Fruit fly (Drosophila melanogaster) whole organism, embryonic: Measurements from ENCODE around the gene Gr93d.

Experiments used
- ATbp ChIP-seq: fragments of 200-800 bp; sonication (Bioruptor generic); optimal IDR thresholded peaks from 2 replicates; lab custom pipeline; 2017; ENCODE audit warnings: missing biosample characterization, mild to moderate bottlenecking, missing genetic modification characterization, missing genetic modification reagents
- Antp ChIP-seq: fragments of 200-800 bp; sonication (Bioruptor generic); optimal IDR thresholded peaks from 3 replicates; lab custom pipeline; 2016; ENCODE audit warnings: missing biosample characterization, missing genetic modification characterization
- CG10267 ChIP-seq: fragments of 200-800 bp; sonication (Bioruptor generic); optimal IDR thresholded peaks from 2 replicates; lab custom pipeline; 2018; ENCODE audit warnings: missing biosample characterization, mild to moderate bottlenecking, missing genetic modification characterization, moderate library complexity
- CG10431 ChIP-seq: fragments of 200-800 bp; sonication (Bioruptor generic); optimal IDR thresholded peaks from 3 replicates; lab custom pipeline; 2018; ENCODE audit warnings: missing biosample characterization, mild to moderate bottlenecking, missing genetic modification characterization
- CG11504 ChIP-seq: fragments of 200-800 bp; sonication (Bioruptor generic); optimal IDR thresholded peaks from 3 replicates; lab custom pipeline; 2019; ENCODE audit warnings: missing biosample characterization, mild to moderate bottlenecking, missing genetic modification characterization, moderate library complexity
- CG11560 ChIP-seq: fragments of 200-800 bp; sonication (Bioruptor generic); IDR thresholded peaks from 3 replicates; pipeline ENCODE4 v1.3.6; 2022; ENCODE audit warnings: missing biosample characterization, missing genetic modification characterization
- CG12104 ChIP-seq: fragments of 200-800 bp; sonication (Bioruptor generic); optimal IDR thresholded peaks from 3 replicates; lab custom pipeline; 2016; ENCODE audit warnings: missing biosample characterization, missing genetic modification characterization
- CG12391 ChIP-seq: fragments of 200-800 bp; sonication (Bioruptor generic); optimal IDR thresholded peaks from 3 replicates; lab custom pipeline; 2018; ENCODE audit warnings: missing biosample characterization, mild to moderate bottlenecking, missing genetic modification characterization, moderate library complexity
- CG13894 ChIP-seq: fragments of 200-800 bp; sonication (Bioruptor generic); optimal IDR thresholded peaks from 3 replicates; lab custom pipeline; 2018; ENCODE audit warnings: missing biosample characterization, mild to moderate bottlenecking, missing genetic modification characterization, moderate library complexity
- CG14441 ChIP-seq: fragments of 200-800 bp; sonication (Bioruptor generic); IDR thresholded peaks from 2 replicates; pipeline ENCODE4 v1.3.6; 2022; ENCODE audit warnings: missing biosample characterization, missing genetic modification characterization
- CG18262 ChIP-seq: fragments of 200-800 bp; optimal IDR thresholded peaks from 3 replicates; lab custom pipeline; 2019; ENCODE audit warnings: missing biosample characterization, mild to moderate bottlenecking, missing genetic modification characterization, moderate library complexity
- CG18476 ChIP-seq: fragments of 200-800 bp; sonication (Bioruptor generic); optimal IDR thresholded peaks from 2 replicates; lab custom pipeline; 2016; ENCODE audit warnings: missing biosample characterization, mild to moderate bottlenecking, missing genetic modification characterization
- CG18619 ChIP-seq: fragments of 200-800 bp; sonication (Bioruptor generic); optimal IDR thresholded peaks from 3 replicates; lab custom pipeline; 2017; ENCODE audit warnings: missing biosample characterization, mild to moderate bottlenecking, missing genetic modification characterization
- CG2120 ChIP-seq: fragments of 200-800 bp; sonication (Bioruptor generic); optimal IDR thresholded peaks from 3 replicates; lab custom pipeline; 2016; ENCODE audit warnings: missing biosample characterization, missing genetic modification characterization
- CG32532 ChIP-seq: fragments of 200-800 bp; sonication (Bioruptor generic); IDR thresholded peaks from 2 replicates; pipeline ENCODE4 v1.3.6; 2022; ENCODE audit warnings: missing biosample characterization, missing genetic modification characterization
- CG43689 ChIP-seq: fragments of 200-800 bp; sonication (Bioruptor generic); IDR thresholded peaks from 2 replicates; pipeline ENCODE4 v1.3.6; 2022; ENCODE audit warnings: missing biosample characterization, missing genetic modification characterization
- CG7357 ChIP-seq: fragments of 200-800 bp; sonication (Bioruptor generic); IDR thresholded peaks from 3 replicates; pipeline ENCODE4 v1.3.6; 2022; ENCODE audit warnings: missing biosample characterization, missing genetic modification characterization
- CG7839 ChIP-seq: fragments of 200-800 bp; sonication (Bioruptor generic); optimal IDR thresholded peaks from 3 replicates; lab custom pipeline; 2018; ENCODE audit warnings: missing biosample characterization, mild to moderate bottlenecking, missing genetic modification characterization, moderate library complexity
- CTCF ChIP-seq: fragments of 200-800 bp; sonication (Bioruptor generic); optimal IDR thresholded peaks from 2 replicates; lab custom pipeline; 2017; ENCODE audit warnings: missing biosample characterization, mild to moderate bottlenecking, missing genetic modification characterization, moderate library complexity
- CrebB ChIP-seq: fragments of 200-800 bp; sonication (Bioruptor generic); optimal IDR thresholded peaks from 3 replicates; lab custom pipeline; 2018; ENCODE audit warnings: missing biosample characterization, mild to moderate bottlenecking, missing genetic modification characterization
- D19A ChIP-seq: fragments of 200-800 bp; optimal IDR thresholded peaks from 3 replicates; lab custom pipeline; 2019; ENCODE audit warnings: missing biosample characterization, mild to moderate bottlenecking, missing genetic modification characterization, moderate library complexity
- Deaf1 ChIP-seq: fragments of 200-800 bp; optimal IDR thresholded peaks from 3 replicates; lab custom pipeline; 2019; ENCODE audit warnings: missing biosample characterization, mild to moderate bottlenecking, missing genetic modification characterization, moderate library complexity
- Fer2 ChIP-seq: fragments of 200-800 bp; sonication (Bioruptor generic); optimal IDR thresholded peaks from 2 replicates; lab custom pipeline; 2018; ENCODE audit warnings: missing biosample characterization, mild to moderate bottlenecking, missing genetic modification characterization, moderate library complexity
- HLH4C ChIP-seq: fragments of 200-800 bp; sonication (Bioruptor generic); IDR thresholded peaks from 3 replicates; pipeline ENCODE4 v1.3.6; 2022; ENCODE audit warnings: missing biosample characterization, missing genetic modification characterization; ENCODE audit not compliant: partially characterized antibody
- HLH54F ChIP-seq: fragments of 200-800 bp; sonication (Bioruptor generic); optimal IDR thresholded peaks from 3 replicates; lab custom pipeline; 2016; ENCODE audit warnings: missing biosample characterization, missing genetic modification characterization
- Hr51 ChIP-seq, 2 experiments: fragments of 200-800 bp; sonication (Bioruptor generic); optimal IDR thresholded peaks; 2 replicates in 1 of 2; 3 replicates in 1 of 2; lab custom pipeline; 2016 to 2018; ENCODE audit warnings: missing biosample characterization in 2 of 2, missing genetic modification characterization in 2 of 2, mild to moderate bottlenecking in 1 of 2, moderate library complexity in 1 of 2
- Jarid2 ChIP-seq: fragments of 200-800 bp; sonication (Bioruptor generic); optimal IDR thresholded peaks from 3 replicates; lab custom pipeline; 2017; ENCODE audit warnings: mild to moderate bottlenecking, missing biosample characterization, missing genetic modification reagents, missing genetic modification characterization
- NFAT ChIP-seq: fragments of 200-800 bp; sonication (Bioruptor generic); IDR thresholded peaks from 2 replicates; pipeline ENCODE4 v1.3.6; 2022; ENCODE audit warnings: missing biosample characterization, missing genetic modification characterization
- Nf-YC ChIP-seq: fragments of 200-800 bp; optimal IDR thresholded peaks from 3 replicates; lab custom pipeline; 2019; ENCODE audit warnings: missing biosample characterization, mild to moderate bottlenecking, missing genetic modification characterization, moderate library complexity
- PHDP ChIP-seq: fragments of 200-800 bp; sonication (Bioruptor generic); optimal IDR thresholded peaks from 3 replicates; lab custom pipeline; 2018; ENCODE audit warnings: missing biosample characterization, mild to moderate bottlenecking, missing genetic modification characterization, moderate library complexity
- Sin3A ChIP-seq: fragments of >200 bp; optimal IDR thresholded peaks from 2 replicates; lab custom pipeline; 2018
- Stat92E ChIP-seq, 3 experiments: fragments of >200 bp in 2 of 3; fragments of 200-800 bp in 1 of 3; sonication (Bioruptor generic) in 1 of 3; optimal IDR thresholded peaks; 2 replicates each; lab custom pipeline; 2017 to 2019; ENCODE audit warnings: missing biosample characterization in 3 of 3, missing genetic modification characterization in 3 of 3, mild to moderate bottlenecking in 1 of 3, moderate library complexity in 1 of 3
- crp ChIP-seq, 2 experiments: fragments of 200-800 bp; sonication (Bioruptor generic); optimal IDR thresholded peaks; 2 replicates in 1 of 2; 3 replicates in 1 of 2; lab custom pipeline; 2017; ENCODE audit warnings: missing biosample characterization in 2 of 2, missing genetic modification characterization in 2 of 2, mild to moderate bottlenecking in 1 of 2, moderate library complexity in 1 of 2
- dati ChIP-seq: fragments of 200-800 bp; sonication (Bioruptor generic); IDR thresholded peaks from 2 replicates; pipeline ENCODE4 v1.3.6; 2022; ENCODE audit warnings: missing biosample characterization, missing genetic modification characterization
- dmrt99B ChIP-seq: fragments of 200-800 bp; sonication (Bioruptor generic); optimal IDR thresholded peaks from 2 replicates; lab custom pipeline; 2018; ENCODE audit warnings: missing biosample characterization, mild to moderate bottlenecking, missing genetic modification characterization, moderate library complexity
- ewg ChIP-seq: fragments of 200-800 bp; sonication (Bioruptor generic); optimal IDR thresholded peaks from 3 replicates; lab custom pipeline; 2017; ENCODE audit warnings: mild to moderate bottlenecking, missing biosample characterization, missing genetic modification reagents, missing genetic modification characterization
- gcm ChIP-seq: fragments of 200-800 bp; sonication (Bioruptor generic); optimal IDR thresholded peaks from 2 replicates; lab custom pipeline; 2019; ENCODE audit warnings: missing biosample characterization, mild to moderate bottlenecking, missing genetic modification characterization, moderate library complexity
- gfzf ChIP-seq: fragments of 200-800 bp; sonication (Bioruptor generic); optimal IDR thresholded peaks from 2 replicates; lab custom pipeline; 2016; ENCODE audit warnings: missing biosample characterization, mild to moderate bottlenecking, missing genetic modification characterization, moderate library complexity
- grau ChIP-seq: fragments of 200-800 bp; optimal IDR thresholded peaks from 3 replicates; lab custom pipeline; 2019; ENCODE audit warnings: missing biosample characterization, mild to moderate bottlenecking, missing genetic modification characterization, moderate library complexity
- hbn ChIP-seq: fragments of 200-800 bp; sonication (Bioruptor generic); IDR thresholded peaks from 2 replicates; pipeline ENCODE4 v1.3.6; 2022; ENCODE audit warnings: missing biosample characterization, missing genetic modification characterization; ENCODE audit not compliant: partially characterized antibody
- insv ChIP-seq, 2 experiments: fragments of 200-800 bp; sonication (Bioruptor generic); optimal IDR thresholded peaks; 3 replicates each; lab custom pipeline; 2016 to 2018; ENCODE audit warnings: missing biosample characterization in 2 of 2, missing genetic modification characterization in 2 of 2
- lbe ChIP-seq: fragments of 200-800 bp; sonication (Bioruptor generic); optimal IDR thresholded peaks from 2 replicates; lab custom pipeline; 2016; ENCODE audit warnings: missing biosample characterization, mild to moderate bottlenecking, missing genetic modification characterization
- lmd ChIP-seq: fragments of 200-800 bp; sonication (Bioruptor generic); IDR thresholded peaks from 2 replicates; pipeline ENCODE4 v1.3.6; 2022; ENCODE audit warnings: missing biosample characterization, missing genetic modification characterization
- lov ChIP-seq, 2 experiments: fragments of 200-800 bp in 1 of 2; fragments of >200 bp in 1 of 2; sonication (Bioruptor generic) in 1 of 2; IDR thresholded peaks in 1 of 2; optimal IDR thresholded peaks in 1 of 2; 2 replicates in 1 of 2; 3 replicates in 1 of 2; pipeline versions ENCODE4 v1.3.6 to Lab custom; 2017 to 2022; ENCODE audit warnings: missing biosample characterization in 1 of 2, missing genetic modification characterization in 1 of 2
- odd ChIP-seq: fragments of 200-800 bp; sonication (Bioruptor generic); optimal IDR thresholded peaks from 2 replicates; lab custom pipeline; 2017; ENCODE audit warnings: missing biosample characterization, mild to moderate bottlenecking, missing genetic modification characterization
- ranshi ChIP-seq: fragments of 200-800 bp; sonication (Bioruptor generic); IDR thresholded peaks from 2 replicates; pipeline ENCODE4 v1.3.6; 2022; ENCODE audit warnings: missing biosample characterization, missing genetic modification characterization
- rib ChIP-seq: fragments of 200-800 bp; sonication (Bioruptor generic); IDR thresholded peaks from 2 replicates; pipeline ENCODE4 v1.3.6; 2022; ENCODE audit warnings: missing biosample characterization, missing genetic modification characterization
- ro ChIP-seq: fragments of 200-800 bp; sonication (Bioruptor generic); IDR thresholded peaks from 2 replicates; pipeline ENCODE4 v1.3.6; 2022; ENCODE audit warnings: missing biosample characterization, missing genetic modification characterization
- sug ChIP-seq: fragments of 200-800 bp; optimal IDR thresholded peaks from 2 replicates; lab custom pipeline; 2019; ENCODE audit warnings: missing biosample characterization, mild to moderate bottlenecking, missing genetic modification characterization, moderate library complexity
- trh ChIP-seq: fragments of 200-800 bp; sonication (Bioruptor generic); optimal IDR thresholded peaks from 2 replicates; lab custom pipeline; 2016; ENCODE audit warnings: missing biosample characterization, missing genetic modification characterization
- vfl ChIP-seq: fragments of 200-800 bp; sonication (Bioruptor generic); optimal IDR thresholded peaks from 2 replicates; lab custom pipeline; 2016; ENCODE audit warnings: missing biosample characterization, missing genetic modification characterization
- wdn ChIP-seq: fragments of 200-800 bp; sonication (Bioruptor generic); IDR thresholded peaks from 2 replicates; pipeline ENCODE4 v1.3.6; 2022; ENCODE audit warnings: missing biosample characterization, missing genetic modification characterization

The Gr93d gene

dm6 chr3R:21836201-21836504 lies 10.3 kb downstream of the Gr93d start (continued):
- TF ChIP-seq lov (optimal IDR thresholded peaks at IDR 0.05; lab: Kevin White, UChicago) (no peak), lov (GFP tag; IDR thresholded peaks at IDR 0.05; lab: Robert Waterston, UW) (no peak), CG7839 (peak; percentile 2), insv (GFP tag; optimal IDR thresholded peaks at IDR 0.05; lab: Kevin White, UChicago) (no peak), CG12391 (tag; lab: Kevin White, UChicago) (peak; percentile 6), Hr51 (GFP tag; optimal IDR thresholded peaks at IDR 0.05; lab: Kevin White, UChicago) (peak in 1 of 2 experiments; percentile 49), CG12104 (GFP tag; lab: Kevin White, UChicago) (no peak), CG32532 (GFP tag; lab: Robert Waterston, UW) (no peak), odd (GFP tag; lab: Kevin White, UChicago) (no peak), dmrt99B (peak; percentile 20), gfzf (no peak), ro (GFP tag; lab: Robert Waterston, UW) (no peak), CG13894 (tag; lab: Kevin White, UChicago) (no peak), ranshi (no peak), gcm (GFP tag; lab: Kevin White, UChicago) (no peak), Jarid2 (GFP tag; lab: Kevin White, UChicago) (no peak), dati (GFP tag; lab: Robert Waterston, UW) (no peak), CG11560 (no peak), Sin3A (no peak), NFAT (GFP tag; lab: Robert Waterston, UW) (peak; percentile 24; the same call in 1 of the 2 replicates), sug (no peak), CG7357 (no peak), CG18619 (GFP tag; lab: Kevin White, UChicago) (peak; percentile 6), Nf-YC (tag; lab: Kevin White, UChicago) (no peak), Fer2 (no peak), CG10267 (tag; lab: Kevin White, UChicago) (no peak), CG18262 (tag; lab: Kevin White, UChicago) (peak; percentile 1), CG10431 (GFP tag; lab: Kevin White, UChicago) (no peak), Stat92E (GFP tag; optimal IDR thresholded peaks at IDR 0.05; lab: Kevin White, UChicago) (no peak), CG2120 (peak; percentile 15), D19A (tag; lab: Kevin White, UChicago) (peak; percentile 83), CG14441 (peak; percentile 66), CrebB (tag; lab: Kevin White, UChicago) (no peak), lbe (GFP tag; lab: Kevin White, UChicago) (no peak), CG11504 (tag; lab: Kevin White, UChicago) (peak; percentile 14), HLH54F (no peak), CTCF (no peak), CG18476 (GFP tag; lab: Kevin White, UChicago) (no peak), grau (peak; percentile 14), ATbp (GFP tag; lab: Kevin White, UChicago) (no peak), wdn (no peak), ewg (GFP tag; lab: Kevin White, UChicago) (no peak), lmd (no peak), PHDP (tag; lab: Kevin White, UChicago) (no peak), trh (no peak), vfl (no peak), crp (GFP tag; optimal IDR thresholded peaks at IDR 0.05; lab: Kevin White, UChicago) (no peak), rib (GFP tag; lab: Robert Waterston, UW) (no peak), Deaf1 (no peak), CG43689 (GFP tag; lab: Robert Waterston, UW) (no peak), Antp (GFP tag; lab: Kevin White, UChicago) (no peak), HLH4C (GFP tag; lab: Robert Waterston, UW) (no peak), hbn (GFP tag; lab: Robert Waterston, UW) (no peak)
